Fruit fly (Drosophila melanogaster): ENCODE data around the gene CG17917.

dm6 chr3R:6388414-6388830 lies 46.7 kb downstream of the CG17917 start:
- TF ChIP-seq Sox14 (GFP tag; optimal IDR thresholded peaks at IDR 0.05) (no peak), CG11762 (GFP tag; optimal IDR thresholded peaks at IDR 0.05; ENCODE audit: insufficient read depth) (no peak)
